Worm (Caenorhabditis elegans): Measurements from ENCODE around the gene ZC196.2.

ce11 chrV:8767493-8767892 lies 28.3 kb downstream of the ZC196.2 start:
- TF ChIP-seq ztf-4 (tag; optimal IDR thresholded peaks at IDR 0.05) (no peak), blmp-1 (tag; optimal IDR thresholded peaks at IDR 0.05) (no peak), skn-1 (tag; optimal IDR thresholded peaks at IDR 0.05) (no peak), nhr-84 (tag; optimal IDR thresholded peaks at IDR 0.05) (no peak), hpl-2 (GFP tag; optimal IDR thresholded peaks at IDR 0.05) (no peak), nhr-28 (tag; optimal IDR thresholded peaks at IDR 0.05) (no peak), lsy-2 (tag; optimal IDR thresholded peaks at IDR 0.05) (no peak), pqm-1 (tag; optimal IDR thresholded peaks at IDR 0.05) (no peak), lin-35 (GFP tag; optimal IDR thresholded peaks at IDR 0.05) (no peak), ces-1 (GFP tag; optimal IDR thresholded peaks at IDR 0.05) (no peak)

Measured in whole organism, L1 larva.